Fruit fly (Drosophila melanogaster) whole organism, embryonic: ENCODE data around the gene Cpr67Fa2.

ENCODE experiments used
- Atf-2 ChIP-seq: fragments of 200-800 bp; sonication (Bioruptor generic); optimal IDR thresholded peaks from 2 replicates; lab custom pipeline; 2016; ENCODE audit warnings: missing biosample characterization, missing genetic modification characterization
- BEAF-32 ChIP-seq: fragments of 200-800 bp; sonication (Bioruptor generic); optimal IDR thresholded peaks from 3 replicates; lab custom pipeline; 2017; ENCODE audit warnings: missing biosample characterization, missing genetic modification characterization, mild to moderate bottlenecking, moderate library complexity, missing genetic modification reagents
- CG10654 ChIP-seq: fragments of 200-800 bp; sonication (Bioruptor generic); optimal IDR thresholded peaks from 2 replicates; lab custom pipeline; 2016; ENCODE audit warnings: missing biosample characterization, missing genetic modification characterization
- CG11085 ChIP-seq: fragments of 200-800 bp; sonication (Bioruptor generic); IDR thresholded peaks from 2 replicates; pipeline ENCODE4 v1.3.6; 2022; ENCODE audit warnings: missing biosample characterization, missing genetic modification characterization
- CG11398 ChIP-seq: fragments of 200-800 bp; sonication (Bioruptor generic); optimal IDR thresholded peaks from 2 replicates; lab custom pipeline; 2016; ENCODE audit warnings: missing biosample characterization, missing genetic modification characterization
- CG12071 ChIP-seq: fragments of 200-800 bp; sonication (Bioruptor generic); optimal IDR thresholded peaks from 3 replicates; lab custom pipeline; 2018; ENCODE audit warnings: missing biosample characterization, mild to moderate bottlenecking, missing genetic modification characterization
- CG12391 ChIP-seq: fragments of 200-800 bp; sonication (Bioruptor generic); optimal IDR thresholded peaks from 3 replicates; lab custom pipeline; 2018; ENCODE audit warnings: missing biosample characterization, mild to moderate bottlenecking, missing genetic modification characterization, moderate library complexity
- CG13624 ChIP-seq: fragments of 200-800 bp; sonication (Bioruptor generic); optimal IDR thresholded peaks from 2 replicates; lab custom pipeline; 2016; ENCODE audit warnings: missing biosample characterization, missing genetic modification characterization
- CG14965 ChIP-seq: fragments of 200-800 bp; sonication (Bioruptor generic); optimal IDR thresholded peaks from 2 replicates; lab custom pipeline; 2016; ENCODE audit warnings: missing biosample characterization, missing genetic modification characterization, borderline replicate concordance
- CG1603 ChIP-seq: fragments of 200-800 bp; sonication (Bioruptor generic); optimal IDR thresholded peaks from 2 replicates; lab custom pipeline; 2019; ENCODE audit warnings: missing biosample characterization, mild to moderate bottlenecking, missing genetic modification characterization, moderate library complexity
- CG16863 ChIP-seq: fragments of 200-800 bp; sonication (Bioruptor generic); optimal IDR thresholded peaks from 3 replicates; lab custom pipeline; 2016; ENCODE audit warnings: missing biosample characterization, missing genetic modification characterization
- CG30403 ChIP-seq: fragments of 200-800 bp; sonication (Bioruptor generic); optimal IDR thresholded peaks from 3 replicates; lab custom pipeline; 2016; ENCODE audit warnings: missing biosample characterization, missing genetic modification characterization
- CG5245 ChIP-seq: fragments of 200-800 bp; sonication (Bioruptor generic); optimal IDR thresholded peaks from 3 replicates; lab custom pipeline; 2016; ENCODE audit warnings: missing biosample characterization, missing genetic modification characterization
- CG6272 ChIP-seq: fragments of 200-800 bp; sonication (Bioruptor generic); IDR thresholded peaks from 2 replicates; pipeline ENCODE4 v1.3.6; 2022; ENCODE audit warnings: missing biosample characterization, missing genetic modification characterization
- CG6791 ChIP-seq: fragments of 200-800 bp; sonication (Bioruptor generic); IDR thresholded peaks from 3 replicates; pipeline ENCODE4 v1.3.6; 2022; ENCODE audit warnings: missing biosample characterization, missing genetic modification characterization; ENCODE audit not compliant: partially characterized antibody
- CG6854 ChIP-seq: fragments of 200-800 bp; sonication (Bioruptor generic); optimal IDR thresholded peaks from 3 replicates; lab custom pipeline; 2017; ENCODE audit warnings: missing biosample characterization, mild to moderate bottlenecking, missing genetic modification characterization
- CG7271 ChIP-seq: fragments of 200-800 bp; sonication (Bioruptor generic); optimal IDR thresholded peaks from 2 replicates; lab custom pipeline; 2018; ENCODE audit warnings: missing biosample characterization, mild to moderate bottlenecking, missing genetic modification characterization, moderate library complexity
- CG7786 ChIP-seq: fragments of 200-800 bp; sonication (Bioruptor generic); optimal IDR thresholded peaks from 2 replicates; lab custom pipeline; 2016; ENCODE audit warnings: missing biosample characterization, missing genetic modification characterization
- CG8765 ChIP-seq: fragments of 200-800 bp; sonication (Bioruptor generic); IDR thresholded peaks from 2 replicates; pipeline ENCODE4 v1.3.6; 2022; ENCODE audit warnings: missing biosample characterization, missing genetic modification characterization
- CG9437 ChIP-seq: fragments of 200-800 bp; sonication (Bioruptor generic); optimal IDR thresholded peaks from 2 replicates; lab custom pipeline; 2018; ENCODE audit warnings: missing biosample characterization, mild to moderate bottlenecking, missing genetic modification characterization
- Camta ChIP-seq: fragments of 200-800 bp; sonication (Bioruptor generic); optimal IDR thresholded peaks from 2 replicates; lab custom pipeline; 2016; ENCODE audit warnings: missing biosample characterization, missing genetic modification characterization
- D19A ChIP-seq: fragments of 200-800 bp; optimal IDR thresholded peaks from 3 replicates; lab custom pipeline; 2019; ENCODE audit warnings: missing biosample characterization, mild to moderate bottlenecking, missing genetic modification characterization, moderate library complexity
- Dfd ChIP-seq, 2 experiments: fragments of >200 bp; optimal IDR thresholded peaks; 2 replicates each; lab custom pipeline; 2017; ENCODE audit warnings: missing biosample characterization in 2 of 2, missing genetic modification characterization in 2 of 2
- H2.0 ChIP-seq: fragments of 200-800 bp; sonication (Bioruptor generic); IDR thresholded peaks from 2 replicates; pipeline ENCODE4 v1.3.6; 2022; ENCODE audit warnings: missing biosample characterization, missing genetic modification characterization
- HLH3B ChIP-seq: fragments of 200-800 bp; sonication (Bioruptor generic); IDR thresholded peaks from 2 replicates; pipeline ENCODE4 v1.3.6; 2022; ENCODE audit warnings: missing biosample characterization, missing genetic modification characterization
- Hmr ChIP-seq: fragments of 200-800 bp; sonication (Bioruptor generic); optimal IDR thresholded peaks from 3 replicates; lab custom pipeline; 2017; ENCODE audit warnings: mild to moderate bottlenecking, missing biosample characterization, missing genetic modification reagents, missing genetic modification characterization
- Hmx ChIP-seq: fragments of 200-800 bp; sonication (Bioruptor generic); optimal IDR thresholded peaks from 2 replicates; lab custom pipeline; 2016; ENCODE audit warnings: missing biosample characterization, missing genetic modification characterization
- Hr51 ChIP-seq, 2 experiments: fragments of 200-800 bp; sonication (Bioruptor generic); optimal IDR thresholded peaks; 2 replicates in 1 of 2; 3 replicates in 1 of 2; lab custom pipeline; 2016 to 2018; ENCODE audit warnings: missing biosample characterization in 2 of 2, missing genetic modification characterization in 2 of 2, mild to moderate bottlenecking in 1 of 2, moderate library complexity in 1 of 2
- Mrtf ChIP-seq: fragments of 200-800 bp; sonication (Bioruptor generic); IDR thresholded peaks from 3 replicates; pipeline ENCODE4 v1.3.6; 2022; ENCODE audit warnings: missing biosample characterization, missing genetic modification characterization
- Sry-β ChIP-seq: fragments of 200-800 bp; sonication (Bioruptor generic); optimal IDR thresholded peaks from 2 replicates; lab custom pipeline; 2018; ENCODE audit warnings: missing biosample characterization, mild to moderate bottlenecking, missing genetic modification characterization, moderate library complexity
- Taf1 ChIP-seq: fragments of 200-800 bp; sonication (Bioruptor generic); IDR thresholded peaks from 2 replicates; pipeline ENCODE4 v1.3.6; 2022; ENCODE audit warnings: missing biosample characterization, missing genetic modification characterization
- Vsx1 ChIP-seq: fragments of 200-800 bp; sonication (Bioruptor generic); optimal IDR thresholded peaks from 2 replicates; lab custom pipeline; 2017; ENCODE audit warnings: missing biosample characterization, mild to moderate bottlenecking, missing genetic modification characterization, missing genetic modification reagents
- cad ChIP-seq: fragments of >200 bp; optimal IDR thresholded peaks from 2 replicates; lab custom pipeline; 2017; ENCODE audit warnings: missing biosample characterization, missing genetic modification characterization
- chinmo ChIP-seq: fragments of 200-800 bp; sonication (Bioruptor generic); IDR thresholded peaks from 4 replicates; pipeline ENCODE4 v1.3.6; 2022; ENCODE audit warnings: missing biosample characterization, missing genetic modification characterization; ENCODE audit not compliant: partially characterized antibody
- esg ChIP-seq: fragments of 200-800 bp; sonication (Bioruptor generic); conservative IDR thresholded peaks from 2 replicates; pipeline ENCODE4 v1.3.6; 2022; ENCODE audit warnings: missing biosample characterization, missing genetic modification characterization
- eve ChIP-seq, 2 experiments: fragments of >200 bp; optimal IDR thresholded peaks; 2 replicates each; lab custom pipeline; 2017; ENCODE audit warnings: missing biosample characterization in 2 of 2, missing genetic modification characterization in 2 of 2
- fd102C ChIP-seq: fragments of 200-800 bp; sonication (Bioruptor generic); optimal IDR thresholded peaks from 2 replicates; lab custom pipeline; 2018; ENCODE audit warnings: missing biosample characterization, mild to moderate bottlenecking, missing genetic modification characterization, moderate library complexity
- fd3F ChIP-seq: fragments of 200-800 bp; sonication (Bioruptor generic); optimal IDR thresholded peaks from 2 replicates; lab custom pipeline; 2018; ENCODE audit warnings: missing biosample characterization, mild to moderate bottlenecking, missing genetic modification characterization, moderate library complexity
- gem ChIP-seq: fragments of 200-800 bp; sonication (Bioruptor generic); optimal IDR thresholded peaks from 2 replicates; lab custom pipeline; 2019; ENCODE audit warnings: missing biosample characterization, mild to moderate bottlenecking, missing genetic modification characterization, moderate library complexity
- ham ChIP-seq: fragments of 200-800 bp; sonication (Bioruptor generic); IDR thresholded peaks from 2 replicates; pipeline ENCODE4 v1.3.6; 2022; ENCODE audit warnings: missing biosample characterization, missing genetic modification characterization
- insv ChIP-seq, 2 experiments: fragments of 200-800 bp; sonication (Bioruptor generic); optimal IDR thresholded peaks; 3 replicates each; lab custom pipeline; 2016 to 2018; ENCODE audit warnings: missing biosample characterization in 2 of 2, missing genetic modification characterization in 2 of 2
- inv ChIP-seq: fragments of 200-800 bp; sonication (Bioruptor generic); IDR thresholded peaks from 2 replicates; pipeline ENCODE4 v1.3.6; 2022; ENCODE audit warnings: missing biosample characterization, missing genetic modification characterization; ENCODE audit not compliant: partially characterized antibody
- odd ChIP-seq: fragments of 200-800 bp; sonication (Bioruptor generic); optimal IDR thresholded peaks from 2 replicates; lab custom pipeline; 2017; ENCODE audit warnings: missing biosample characterization, mild to moderate bottlenecking, missing genetic modification characterization
- p53 ChIP-seq: fragments of 200-800 bp; sonication (Bioruptor generic); optimal IDR thresholded peaks from 2 replicates; lab custom pipeline; 2016; ENCODE audit warnings: missing biosample characterization, missing genetic modification characterization
- phol ChIP-seq: fragments of 200-800 bp; sonication (Bioruptor generic); optimal IDR thresholded peaks from 3 replicates; lab custom pipeline; 2018; ENCODE audit warnings: missing biosample characterization, mild to moderate bottlenecking, missing genetic modification characterization, moderate library complexity
- ranshi ChIP-seq: fragments of 200-800 bp; sonication (Bioruptor generic); IDR thresholded peaks from 2 replicates; pipeline ENCODE4 v1.3.6; 2022; ENCODE audit warnings: missing biosample characterization, missing genetic modification characterization
- slp2 ChIP-seq: fragments of 200-800 bp; sonication (Bioruptor generic); optimal IDR thresholded peaks from 2 replicates; lab custom pipeline; 2016; ENCODE audit warnings: missing biosample characterization, missing genetic modification characterization
- vfl ChIP-seq: fragments of 200-800 bp; sonication (Bioruptor generic); optimal IDR thresholded peaks from 2 replicates; lab custom pipeline; 2016; ENCODE audit warnings: missing biosample characterization, missing genetic modification characterization
- vnd ChIP-seq: fragments of 200-800 bp; sonication (Bioruptor generic); IDR thresholded peaks from 3 replicates; pipeline ENCODE4 v1.3.6; 2022; ENCODE audit warnings: missing biosample characterization, missing genetic modification characterization; ENCODE audit not compliant: partially characterized antibody
- wdn ChIP-seq: fragments of 200-800 bp; sonication (Bioruptor generic); IDR thresholded peaks from 2 replicates; pipeline ENCODE4 v1.3.6; 2022; ENCODE audit warnings: missing biosample characterization, missing genetic modification characterization

The Cpr67Fa2 gene

DNA sequence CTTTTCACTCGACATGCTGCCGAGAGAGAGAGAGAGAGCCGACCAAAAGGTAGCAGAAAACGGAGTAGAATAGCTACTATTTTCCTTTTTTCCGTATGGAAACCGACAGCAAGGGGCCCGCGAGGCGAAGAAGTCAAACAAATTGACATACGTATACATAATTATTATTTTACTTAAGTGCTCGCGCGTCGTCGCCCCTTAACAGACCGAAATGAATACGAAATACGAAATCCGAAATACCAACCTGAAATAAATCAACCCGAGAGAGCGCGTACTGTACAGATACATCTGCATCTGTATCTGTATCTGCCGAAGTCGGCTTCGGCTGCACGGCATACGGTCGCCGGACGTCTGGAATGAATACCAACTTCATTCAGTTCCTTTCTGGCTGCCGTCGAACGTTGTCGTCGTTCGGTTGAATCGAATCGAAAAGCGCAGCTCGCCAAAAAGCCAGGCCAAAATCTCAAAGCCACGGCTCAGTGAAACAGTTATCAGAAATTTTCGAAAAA is 33.9 kb upstream of the Cpr67Fa2 start (continued):
- peak; percentile 26 for TF ChIP-seq CG12071
- peak; percentile 7 for TF ChIP-seq slp2
- no peak for TF ChIP-seq CG7786 (GFP tag; lab: Kevin White, UChicago)
- TF ChIP-seq ranshi, result 0 out of 2 replicates have a peak, but pooled peaks have one; percentile 46
- peak; percentile 52; the same call in 1 of the 3 replicates for TF ChIP-seq CG6791 (GFP tag; lab: Robert Waterston, UW)
- TF ChIP-seq fd102C, result peak; percentile 33
- TF ChIP-seq CG1603 (tag; lab: Kevin White, UChicago), result peak; percentile 29
- no peak for TF ChIP-seq Vsx1 (GFP tag; lab: Kevin White, UChicago)
- TF ChIP-seq CG10654, result no peak
- TF ChIP-seq phol (tag; lab: Kevin White, UChicago), result no peak
- TF ChIP-seq cad (GFP tag; lab: Kevin White, UChicago), result peak; percentile 58
- TF ChIP-seq D19A (tag; lab: Kevin White, UChicago), result peak; percentile 41
- peak; percentile 33 for TF ChIP-seq CG12391
- TF ChIP-seq fd3F, result peak; percentile 2
- no peak for TF ChIP-seq p53
- TF ChIP-seq Atf-2 (GFP tag; lab: Kevin White, UChicago), result peak; percentile 5
- peak; percentile 43 for TF ChIP-seq Hmr (GFP tag; lab: Kevin White, UChicago)
- TF ChIP-seq ham, result no peak
- no peak for TF ChIP-seq insv (GFP tag; optimal IDR thresholded peaks at IDR 0.05; lab: Kevin White, UChicago)
- TF ChIP-seq odd (GFP tag; lab: Kevin White, UChicago), result peak; percentile 32
- TF ChIP-seq HLH3B (GFP tag; lab: Robert Waterston, UW), result no peak; the same call in 1 of the 2 replicates
- TF ChIP-seq Mrtf, result no peak
- TF ChIP-seq eve (GFP tag; optimal IDR thresholded peaks at IDR 0.05; lab: Kevin White, UChicago), result no peak
- peak; percentile 6 for TF ChIP-seq Camta (GFP tag; lab: Kevin White, UChicago)
- TF ChIP-seq inv, result peak; percentile 40; the same call in 1 of the 2 replicates
- peak; percentile 46 for TF ChIP-seq CG16863 (GFP tag; lab: Kevin White, UChicago)
- TF ChIP-seq vnd (GFP tag; lab: Robert Waterston, UW), result no peak
- no peak for TF ChIP-seq esg (GFP tag; lab: Robert Waterston, UW)
- TF ChIP-seq CG11085, result no peak
- TF ChIP-seq CG5245 (GFP tag; lab: Kevin White, UChicago), result no peak
- no peak for TF ChIP-seq vfl (GFP tag; lab: Kevin White, UChicago)
- no peak for TF ChIP-seq H2.0 (GFP tag; lab: Robert Waterston, UW)
- TF ChIP-seq CG7271 (tag; lab: Kevin White, UChicago), result no peak
- no peak for TF ChIP-seq CG14965 (GFP tag; lab: Kevin White, UChicago)
- TF ChIP-seq BEAF-32 (GFP tag; lab: Kevin White, UChicago), result no peak
- peak; percentile 18 for TF ChIP-seq CG11398 (GFP tag; lab: Kevin White, UChicago)
- TF ChIP-seq CG6272 (GFP tag; lab: Robert Waterston, UW), result peak; percentile 5; the same call in 1 of the 2 replicates
- TF ChIP-seq Hr51 (GFP tag; optimal IDR thresholded peaks at IDR 0.05; lab: Kevin White, UChicago), result peak; percentile 18 to 59
- TF ChIP-seq Taf1 (GFP tag; lab: Robert Waterston, UW), result no peak
- no peak for TF ChIP-seq CG30403 (GFP tag; lab: Kevin White, UChicago)
- peak; percentile 53 for TF ChIP-seq CG6854 (GFP tag; lab: Kevin White, UChicago)
- TF ChIP-seq Dfd (GFP tag; optimal IDR thresholded peaks at IDR 0.05; lab: Kevin White, UChicago), result no peak
- peak; percentile 98 for TF ChIP-seq chinmo (GFP tag; lab: Robert Waterston, UW)
- no peak for TF ChIP-seq Sry-β
- TF ChIP-seq wdn (GFP tag; lab: Robert Waterston, UW), result peak; percentile 49; the same call in 1 of the 2 replicates
- peak; percentile 4 for TF ChIP-seq CG13624
- no peak for TF ChIP-seq CG9437 (GFP tag; lab: Kevin White, UChicago)
- TF ChIP-seq Hmx (GFP tag; lab: Kevin White, UChicago), result no peak
- TF ChIP-seq CG8765, result no peak
- TF ChIP-seq gem (tag; lab: Kevin White, UChicago), result no peak
